Fruit fly (Drosophila melanogaster) whole organism: ENCODE measurements around the gene Uro.

Source experiments
- CG8478 ChIP-seq: fragments of >200 bp; optimal IDR thresholded peaks from 2 replicates; lab custom pipeline; 2018; ENCODE audit warnings: inconsistent platforms
- Dll ChIP-seq: fragments of >200 bp; optimal IDR thresholded peaks from 2 replicates; lab custom pipeline; 2017
- EcR ChIP-seq, 2 experiments: fragments of >200 bp; optimal IDR thresholded peaks; 2 replicates each; lab custom pipeline; 2017; ENCODE audit warnings: missing biosample characterization in 2 of 2, missing genetic modification characterization in 2 of 2, missing genetic modification reagents in 2 of 2
- pan ChIP-seq: fragments of >200 bp; optimal IDR thresholded peaks from 2 replicates; lab custom pipeline; 2017
- psq ChIP-seq: fragments of >200 bp; optimal IDR thresholded peaks from 2 replicates; lab custom pipeline; 2017
- usp ChIP-seq: fragments of >200 bp; optimal IDR thresholded peaks from 2 replicates; lab custom pipeline; 2017; ENCODE audit warnings: missing biosample characterization, missing genetic modification characterization, mixed read lengths

Gene Uro

dm6 chr2L:7771891-7772290, 8.0 kb upstream of the Uro start:
- TF ChIP-seq pan = no peak
- TF ChIP-seq Dll (lab: Kevin White, UChicago) = no peak
- TF ChIP-seq usp (GFP tag; lab: Kevin White, UChicago) = no peak
- TF ChIP-seq EcR (GFP tag; optimal IDR thresholded peaks at IDR 0.05; lab: Kevin White, UChicago) = no peak
- TF ChIP-seq psq (lab: Kevin White, UChicago) = no peak

DNA sequence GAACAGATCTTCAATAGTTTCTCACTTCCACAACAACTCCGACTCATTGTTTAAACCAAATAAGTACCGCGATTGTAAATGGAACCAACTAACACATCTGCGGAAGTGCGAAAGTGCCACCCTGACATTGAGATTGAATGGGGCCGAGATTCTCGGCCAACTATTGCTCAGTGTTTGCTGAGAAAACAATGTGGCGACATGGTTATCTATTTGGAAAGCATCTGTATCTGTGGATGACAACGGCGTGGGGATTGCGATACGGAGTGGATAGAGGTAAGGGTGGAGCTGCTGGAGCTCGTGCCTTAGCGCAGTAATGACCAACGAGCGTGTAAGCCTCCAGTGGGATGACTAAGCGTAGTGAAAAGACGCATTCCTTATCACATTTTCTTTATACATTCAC, 4.6 kb upstream of the Uro start:
- TF ChIP-seq CG8478 (lab: Kevin White, UChicago) (no peak), EcR (GFP tag; optimal IDR thresholded peaks at IDR 0.05; lab: Kevin White, UChicago) (no peak), usp (GFP tag; lab: Kevin White, UChicago) (no peak), psq (lab: Kevin White, UChicago) (no peak), Dll (lab: Kevin White, UChicago) (no peak), pan (no peak)

DNA sequence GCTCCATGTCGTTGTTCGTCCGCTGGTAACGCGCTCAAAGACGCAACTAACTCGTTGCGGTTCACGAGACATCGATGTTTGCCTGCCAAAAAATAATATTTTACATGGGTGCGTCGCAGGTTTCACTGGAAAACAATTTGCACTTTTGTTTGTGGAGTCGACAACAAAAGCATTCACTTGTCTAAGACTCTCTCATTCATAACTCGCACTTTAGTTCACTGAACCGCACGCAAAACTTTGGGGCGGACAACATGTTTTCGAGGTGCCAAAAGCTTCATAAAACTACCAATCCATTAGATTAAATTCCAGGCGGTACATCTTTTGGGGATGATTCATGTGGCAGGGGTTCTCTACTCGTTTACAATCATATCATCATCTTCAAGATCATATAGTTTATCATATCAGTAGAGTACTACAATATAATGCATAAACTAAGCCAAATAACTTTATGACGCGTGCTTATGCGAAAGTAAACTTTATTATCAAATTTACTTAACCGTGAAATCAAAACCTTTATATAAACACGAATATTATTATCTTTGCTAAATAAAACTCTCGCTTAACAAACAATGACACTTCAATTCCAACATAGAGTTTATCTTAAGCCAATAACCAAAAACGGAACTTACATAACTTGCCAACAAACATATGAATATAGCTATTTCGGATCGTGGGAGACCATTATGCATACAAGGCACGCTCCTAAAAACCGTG, 1.7 kb upstream of the Uro start, which contains the start of gene CG7179:
Gene CG7179 (minus strand): TSS at position 51 of the 714 bp plus-strand sequence.
- no peak for TF ChIP-seq CG8478 (lab: Kevin White, UChicago)
- TF ChIP-seq usp (GFP tag; lab: Kevin White, UChicago) = no peak
- TF ChIP-seq pan = no peak
- no peak for TF ChIP-seq Dll (lab: Kevin White, UChicago)
- no peak for TF ChIP-seq EcR (GFP tag; optimal IDR thresholded peaks at IDR 0.05; lab: Kevin White, UChicago)
- TF ChIP-seq psq (lab: Kevin White, UChicago) = no peak

dm6 chr2L:7781165-7781564, 1.3 kb downstream of the Uro start, which contains the start of gene CG7164:
Gene CG7164 (plus strand): TSS chr2L:7781465.
- TF ChIP-seq pan = no peak
- no peak for TF ChIP-seq Dll (lab: Kevin White, UChicago)
- no peak for TF ChIP-seq CG8478 (lab: Kevin White, UChicago)

dm6 chr2L:7782788-7783401, 3.0 kb downstream of the Uro start, which contains the start of gene Brd7-9:
Gene Brd7-9 (plus strand): TSS chr2L:7782865.
- TF ChIP-seq EcR (GFP tag; optimal IDR thresholded peaks at IDR 0.05; lab: Kevin White, UChicago) (no peak), psq (lab: Kevin White, UChicago) (no peak), CG8478 (lab: Kevin White, UChicago) (no peak), pan (no peak), usp (GFP tag; lab: Kevin White, UChicago) (no peak)

dm6 chr2L:7788952-7789466, 9.1 kb downstream of the Uro start:
- TF ChIP-seq pan = no peak
- TF ChIP-seq usp (GFP tag; lab: Kevin White, UChicago) = no peak
- no peak for TF ChIP-seq Dll (lab: Kevin White, UChicago)
- no peak for TF ChIP-seq CG8478 (lab: Kevin White, UChicago)

dm6 chr2L:7790081-7790447, 10.2 kb downstream of the Uro start:
- no peak for TF ChIP-seq Dll (lab: Kevin White, UChicago)
- no peak for TF ChIP-seq CG8478 (lab: Kevin White, UChicago)
- TF ChIP-seq pan = no peak
- TF ChIP-seq psq (lab: Kevin White, UChicago) = no peak

- TF ChIP-seq psq (lab: Kevin White, UChicago) (no peak), CG8478 (lab: Kevin White, UChicago) (no peak)
These were observed 10.8 kb downstream of the Uro start, which contains the start of gene CG7149 for dm6 chr2L:7790448-7791355. Gene CG7149 (minus strand): TSS chr2L:7790557.

dm6 chr2L:7791356-7791738, 11.5 kb downstream of the Uro start:
- TF ChIP-seq pan (no peak), CG8478 (lab: Kevin White, UChicago) (no peak), EcR (GFP tag; optimal IDR thresholded peaks at IDR 0.05; lab: Kevin White, UChicago) (no peak), Dll (lab: Kevin White, UChicago) (no peak), psq (lab: Kevin White, UChicago) (no peak), usp (GFP tag; lab: Kevin White, UChicago) (no peak)

DNA sequence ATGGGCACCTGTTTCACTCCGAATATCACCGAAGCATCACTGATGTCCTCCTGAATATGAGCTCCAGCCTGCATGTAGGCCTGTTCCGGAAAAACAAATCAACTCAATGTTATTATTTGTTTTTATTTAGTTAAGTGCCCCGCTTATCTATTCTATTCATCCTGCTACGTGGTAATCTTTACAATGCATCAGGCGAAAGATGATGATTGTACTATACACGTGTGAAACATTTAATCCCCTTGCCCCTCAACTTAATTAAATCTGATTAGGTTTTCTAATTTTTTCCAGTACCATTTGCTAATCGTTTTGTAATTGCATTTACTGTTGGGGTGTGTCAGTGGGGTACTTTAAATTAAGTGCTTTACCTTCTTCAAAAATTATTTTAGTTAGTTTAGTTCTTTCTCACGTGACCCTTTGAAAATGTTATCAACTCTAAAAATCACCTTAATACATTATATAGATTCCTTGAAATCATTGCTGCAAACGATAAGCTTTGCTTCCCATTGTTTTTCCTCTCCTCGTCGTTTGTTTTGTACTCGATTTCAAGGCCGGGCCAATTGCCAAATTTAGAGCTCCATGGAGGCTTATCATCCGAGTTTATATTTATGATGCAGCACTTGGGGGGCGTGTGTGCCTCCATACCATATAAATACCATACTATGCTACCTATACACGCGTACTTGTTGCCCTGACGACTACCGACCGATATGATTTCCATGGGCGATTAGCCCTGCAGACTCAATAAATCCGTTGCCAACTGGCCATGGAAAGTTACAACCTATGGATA, 15.0 kb downstream of the Uro start:
- TF ChIP-seq psq (lab: Kevin White, UChicago) = no peak
- no peak for TF ChIP-seq usp (GFP tag; lab: Kevin White, UChicago)
- TF ChIP-seq pan = no peak
- no peak for TF ChIP-seq Dll (lab: Kevin White, UChicago)
- no peak for TF ChIP-seq CG8478 (lab: Kevin White, UChicago)

dm6 chr2L:7795859-7796258, 16.0 kb downstream of the Uro start, which contains the start of gene LKRSDH:
Gene LKRSDH (minus strand): TSS chr2L:7795959.
- no peak for TF ChIP-seq psq (lab: Kevin White, UChicago)
- TF ChIP-seq CG8478 (lab: Kevin White, UChicago) = no peak
- TF ChIP-seq Dll (lab: Kevin White, UChicago) = no peak
- TF ChIP-seq pan = no peak
- TF ChIP-seq usp (GFP tag; lab: Kevin White, UChicago) = no peak
- TF ChIP-seq EcR (GFP tag; optimal IDR thresholded peaks at IDR 0.05; lab: Kevin White, UChicago) = no peak
